Fruit fly (Drosophila melanogaster): ENCODE results near the gene CG3744.

Gene CG3744

DNA sequence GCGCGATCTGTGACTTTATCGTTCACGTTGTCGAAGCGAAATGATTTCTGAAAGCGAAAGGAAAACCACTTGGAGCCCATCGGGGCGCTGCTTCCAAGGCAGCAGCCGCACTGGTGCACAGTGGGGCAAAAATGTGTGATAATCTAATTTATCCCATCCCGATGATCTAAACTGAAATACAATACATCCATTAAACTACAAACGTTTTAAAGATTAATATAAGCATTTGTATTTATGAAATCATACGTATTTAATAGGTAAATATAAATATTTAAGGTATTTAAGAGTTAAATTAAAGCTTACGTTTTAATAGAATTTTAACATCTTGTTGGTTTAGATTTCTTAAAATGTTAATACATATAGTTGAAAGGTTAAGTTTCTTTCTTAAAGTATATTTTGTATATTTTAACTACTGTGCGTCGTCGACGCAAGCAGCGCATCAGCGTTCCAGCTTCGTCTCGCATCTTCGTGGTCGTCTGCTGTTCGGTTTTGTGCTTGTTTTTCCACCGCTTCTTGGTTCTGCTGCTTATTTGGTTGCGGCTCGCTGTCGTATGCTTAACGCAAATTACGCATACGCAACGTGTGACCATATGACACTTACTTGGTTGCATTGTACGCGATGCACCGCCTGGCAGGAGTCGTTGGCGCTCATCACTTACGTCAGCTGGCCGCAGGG is 29.6 kb upstream of the CG3744 start, which contains the start of gene CG13643 (continued):
- no peak for TF ChIP-seq Lpt (GFP tag; optimal IDR thresholded peaks at IDR 0.05)
- TF ChIP-seq NfI (GFP tag; optimal IDR thresholded peaks at IDR 0.05) = peak; percentile 5
- no peak for TF ChIP-seq sim (GFP tag; IDR thresholded peaks at IDR 0.05)
- no peak for TF ChIP-seq grau (tag; optimal IDR thresholded peaks at IDR 0.05)
- TF ChIP-seq ems (GFP tag; optimal IDR thresholded peaks at IDR 0.05) = no peak
- TF ChIP-seq croc (GFP tag; conservative IDR thresholded peaks at IDR 0.05) = no peak
- TF ChIP-seq CG18619 (GFP tag; optimal IDR thresholded peaks at IDR 0.05) = no peak
- no peak for TF ChIP-seq stc (GFP tag; IDR thresholded peaks at IDR 0.05)
- TF ChIP-seq zfh1 (GFP tag; IDR thresholded peaks at IDR 0.05) = no peak
- no peak for TF ChIP-seq CrebB (tag; optimal IDR thresholded peaks at IDR 0.05)
- TF ChIP-seq Fer3 (tag; optimal IDR thresholded peaks at IDR 0.05) = no peak
- no peak for TF ChIP-seq pita (GFP tag; optimal IDR thresholded peaks at IDR 0.05)
- TF ChIP-seq CG12071 (GFP tag; optimal IDR thresholded peaks at IDR 0.05) = no peak

DNA sequence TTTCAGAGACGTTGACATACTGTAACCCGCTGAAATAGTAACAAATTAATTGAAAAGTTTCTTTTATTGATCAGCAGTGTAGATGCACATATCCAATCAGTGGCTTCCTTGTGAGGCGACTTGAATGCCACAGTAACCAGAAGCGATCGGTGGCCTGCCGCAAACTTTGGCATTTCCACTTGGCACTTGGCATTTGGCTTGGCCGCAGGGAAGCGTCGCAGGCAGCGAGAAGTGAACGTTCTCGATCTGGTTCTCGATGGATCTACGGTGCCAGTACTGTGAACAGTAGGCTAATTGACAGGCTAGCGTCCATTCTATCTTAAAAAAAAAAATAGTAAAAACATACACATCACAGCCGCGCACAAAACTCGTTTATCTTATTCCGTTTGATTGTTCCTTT is 24.4 kb upstream of the CG3744 start, which contains the start of gene CG10845:
TSS of gene CG10845 (plus strand) at position 301 of the 400 bp plus-strand sequence.
- TF ChIP-seq nau (GFP tag; optimal IDR thresholded peaks at IDR 0.05) (no peak), her (GFP tag; optimal IDR thresholded peaks at IDR 0.05) (no peak), CG8089 (GFP tag; optimal IDR thresholded peaks at IDR 0.05) (no peak), Abd-B (GFP tag; optimal IDR thresholded peaks at IDR 0.05) (no peak), CG3065 (GFP tag; optimal IDR thresholded peaks at IDR 0.05) (no peak), zfh2 (GFP tag; optimal IDR thresholded peaks at IDR 0.05) (no peak), ro (GFP tag; IDR thresholded peaks at IDR 0.05) (no peak)

DNA sequence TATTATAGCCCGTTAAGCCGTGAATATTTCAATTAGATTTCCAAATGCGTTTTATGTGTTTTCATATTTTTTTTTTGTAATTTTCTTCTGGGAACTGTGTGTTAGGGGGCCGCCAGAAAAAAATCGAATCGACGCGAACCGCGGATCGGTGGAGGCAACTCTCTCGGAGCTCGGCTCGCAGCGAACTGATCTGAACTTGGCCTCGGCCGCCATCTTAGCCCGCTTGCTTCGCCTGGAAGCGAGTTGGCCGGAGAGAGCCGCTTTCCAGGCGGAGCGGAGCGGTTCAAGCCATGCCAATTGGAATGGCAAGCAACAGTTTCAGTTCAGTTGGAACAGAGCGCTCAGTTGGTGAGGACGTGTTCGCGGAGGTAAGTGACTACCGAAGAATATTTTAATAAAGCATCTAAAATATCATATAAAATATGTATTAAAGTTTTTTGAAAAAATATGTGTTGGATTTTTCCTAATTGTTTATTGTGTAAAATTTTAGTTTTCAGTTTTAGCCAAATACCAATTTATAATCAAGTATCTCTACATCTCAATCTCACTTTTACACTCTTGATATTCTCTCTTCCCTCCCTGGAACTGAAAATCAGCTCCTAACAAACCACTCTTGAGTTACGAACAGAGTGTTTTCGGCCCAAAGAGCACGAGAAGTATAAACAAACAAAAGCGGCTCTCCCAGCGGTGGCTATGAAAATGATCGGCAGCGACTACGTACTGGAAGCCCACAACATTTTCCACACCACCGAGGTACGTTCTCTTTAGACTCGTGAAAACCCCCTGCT is 18.2 kb upstream of the CG3744 start, which contains the start of the genes CG31121 and CG11069:
TSS of gene CG31121 (minus strand) at position 187 of the 788 bp plus-strand sequence.
TSS of gene CG11069 (plus strand) at position 324 of the 788 bp plus-strand sequence.
- 0 out of 3 replicates have a peak, but pooled peaks have one; percentile 9 for TF ChIP-seq CG34422 (GFP tag; IDR thresholded peaks at IDR 0.05)
- TF ChIP-seq sob (GFP tag; IDR thresholded peaks at IDR 0.05) = peak; percentile 30; the same call in 1 of the 2 replicates
- 0 out of 2 replicates have a peak, but pooled peaks have one; percentile 9 for TF ChIP-seq vvl (GFP tag; IDR thresholded peaks at IDR 0.05)
- peak; percentile 67 for TF ChIP-seq ftz-f1 (GFP tag; optimal IDR thresholded peaks at IDR 0.05)
- no peak for TF ChIP-seq pb (GFP tag; optimal IDR thresholded peaks at IDR 0.05)
- peak; percentile 58 for TF ChIP-seq sqz (GFP tag; optimal IDR thresholded peaks at IDR 0.05)
- TF ChIP-seq chm (GFP tag; IDR thresholded peaks at IDR 0.05) = peak; percentile 50; the same call in 1 of the 2 replicates
- 0 out of 3 replicates have a peak, but pooled peaks have one; percentile 43 for TF ChIP-seq otp (GFP tag; IDR thresholded peaks at IDR 0.05)
- 0 out of 2 replicates have a peak, but pooled peaks have one; percentile 17 for TF ChIP-seq aop (GFP tag; IDR thresholded peaks at IDR 0.05)
- peak; percentile 4 for TF ChIP-seq kah (GFP tag; optimal IDR thresholded peaks at IDR 0.05)
- TF ChIP-seq CG3163 (GFP tag; optimal IDR thresholded peaks at IDR 0.05) = peak; percentile 84
- peak; percentile 74 for TF ChIP-seq z (GFP tag; IDR thresholded peaks at IDR 0.05)
- TF ChIP-seq Sox102F (GFP tag; optimal IDR thresholded peaks at IDR 0.05) = no peak
- 0 out of 4 replicates have a peak, but pooled peaks have one; percentile 56 for TF ChIP-seq chinmo (GFP tag; IDR thresholded peaks at IDR 0.05; ENCODE audit: partially characterized antibody)
- TF ChIP-seq Hr78 (GFP tag; optimal IDR thresholded peaks at IDR 0.05) = peak in 1 of 2 experiments; percentile 2
- TF ChIP-seq shn (GFP tag; optimal IDR thresholded peaks at IDR 0.05) = no peak
- TF ChIP-seq pan (optimal IDR thresholded peaks at IDR 0.05) = no peak
- TF ChIP-seq pan (GFP tag; optimal IDR thresholded peaks at IDR 0.05 in 1 of 2, IDR thresholded peaks at IDR 0.05 in 1 of 2) = peak in 1 of 2 experiments; percentile 20
- TF ChIP-seq Opbp (GFP tag; IDR thresholded peaks at IDR 0.05; ENCODE audit: partially characterized antibody) = 0 out of 3 replicates have a peak, but pooled peaks have one; percentile 42
- 0 out of 3 replicates have a peak, but pooled peaks have one; percentile 7 for TF ChIP-seq zen2 (GFP tag; IDR thresholded peaks at IDR 0.05; ENCODE audit: partially characterized antibody)
- no peak for TF ChIP-seq Ssrp (tag; optimal IDR thresholded peaks at IDR 0.05)
- peak; percentile 46 for TF ChIP-seq Rfx (GFP tag; IDR thresholded peaks at IDR 0.05)
- peak; percentile 50 for TF ChIP-seq kni (GFP tag; optimal IDR thresholded peaks at IDR 0.05)
- peak; percentile 45; the same call in 1 of the 2 replicates for TF ChIP-seq CG42726 (GFP tag; IDR thresholded peaks at IDR 0.05; ENCODE audit: partially characterized antibody)
- no peak for TF ChIP-seq Mes4 (GFP tag; optimal IDR thresholded peaks at IDR 0.05)
- TF ChIP-seq rib (GFP tag; IDR thresholded peaks at IDR 0.05) = 0 out of 2 replicates have a peak, but pooled peaks have one; percentile 19

Data from whole organism, embryonic.